Fruit fly (Drosophila melanogaster) whole organism, prepupa: ENCODE measurements around the gene CG4887.

Experiments
- CG3032 ChIP-seq: fragments of 200-800 bp; optimal IDR thresholded peaks from 2 replicates; lab custom pipeline; 2019; ENCODE audit warnings: missing biosample characterization, mild to moderate bottlenecking, missing genetic modification characterization, moderate library complexity
- CG3919 ChIP-seq: fragments of 200-800 bp; sonication (Bioruptor generic); optimal IDR thresholded peaks from 3 replicates; lab custom pipeline; 2016; ENCODE audit warnings: missing biosample characterization, missing genetic modification characterization
- CG6854 ChIP-seq: fragments of 200-800 bp; sonication (Bioruptor generic); optimal IDR thresholded peaks from 2 replicates; lab custom pipeline; 2017; ENCODE audit warnings: missing biosample characterization, mild to moderate bottlenecking, missing genetic modification characterization
- Eip93F ChIP-seq: fragments of 200-800 bp; sonication (Bioruptor generic); optimal IDR thresholded peaks from 2 replicates; lab custom pipeline; 2016; ENCODE audit warnings: missing biosample characterization, mild to moderate bottlenecking, missing genetic modification characterization
- Met ChIP-seq: fragments of 200-800 bp; sonication (Bioruptor generic); optimal IDR thresholded peaks from 3 replicates; lab custom pipeline; 2016; ENCODE audit warnings: missing biosample characterization, missing genetic modification characterization
- OdsH ChIP-seq: fragments of 200-800 bp; sonication (Bioruptor generic); optimal IDR thresholded peaks from 3 replicates; lab custom pipeline; 2016; ENCODE audit warnings: missing biosample characterization, missing genetic modification characterization
- acj6 ChIP-seq: fragments of 200-800 bp; sonication (Bioruptor generic); optimal IDR thresholded peaks from 3 replicates; lab custom pipeline; 2016; ENCODE audit warnings: missing biosample characterization, missing genetic modification characterization
- cyc ChIP-seq: fragments of 200-800 bp; sonication (Bioruptor generic); optimal IDR thresholded peaks from 3 replicates; lab custom pipeline; 2016; ENCODE audit warnings: missing biosample characterization, missing genetic modification characterization

DNA sequence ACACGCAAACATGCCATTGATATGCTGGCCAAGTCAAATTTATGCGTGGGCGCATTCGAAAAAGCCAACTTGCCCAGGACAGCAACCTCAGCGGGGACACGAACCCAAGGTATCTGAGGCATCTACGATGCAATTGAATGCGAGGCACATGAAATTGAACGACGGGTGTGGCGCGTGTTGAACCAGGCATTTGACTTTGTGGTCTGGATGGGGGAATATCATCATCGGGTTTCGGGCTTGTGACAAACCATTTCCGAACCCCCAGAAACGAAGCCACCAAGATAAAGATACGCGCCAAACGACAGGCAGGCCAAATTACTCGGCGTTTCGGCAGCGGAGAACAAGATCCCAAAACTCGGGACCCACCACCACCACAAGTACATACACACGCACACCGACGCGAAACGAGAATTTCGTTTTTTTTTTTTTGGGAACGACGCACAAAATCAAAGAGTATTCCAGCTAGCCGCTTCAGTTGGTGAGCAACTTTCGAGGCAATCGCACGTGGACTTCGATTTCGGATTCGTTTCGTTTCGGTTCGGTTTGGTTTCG lies 30.0 kb upstream of the CG4887 start, which contains the start of gene MFS3:
- TF ChIP-seq acj6 (GFP tag; lab: Kevin White, UChicago) (no peak), cyc (GFP tag; lab: Kevin White, UChicago) (no peak), CG3919 (peak; percentile 19), Met (GFP tag; lab: Kevin White, UChicago) (peak; percentile 28), CG6854 (GFP tag; lab: Kevin White, UChicago) (peak; percentile 58), Eip93F (GFP tag; lab: Kevin White, UChicago) (no peak), OdsH (GFP tag; lab: Kevin White, UChicago) (no peak), CG3032 (tag; lab: Kevin White, UChicago) (no peak)
